Fruit fly (Drosophila melanogaster) ovary, adult (tissue): ENCODE data around the gene CG3285.

Experiments used
- CG17801 ChIP-seq: fragments of 200-800 bp; optimal IDR thresholded peaks from 2 replicates; lab custom pipeline; 2019; ENCODE audit warnings: missing biosample characterization, mild to moderate bottlenecking, missing genetic modification characterization, moderate library complexity; ENCODE audit not compliant: partially characterized antibody

The CG3285 gene

DNA sequence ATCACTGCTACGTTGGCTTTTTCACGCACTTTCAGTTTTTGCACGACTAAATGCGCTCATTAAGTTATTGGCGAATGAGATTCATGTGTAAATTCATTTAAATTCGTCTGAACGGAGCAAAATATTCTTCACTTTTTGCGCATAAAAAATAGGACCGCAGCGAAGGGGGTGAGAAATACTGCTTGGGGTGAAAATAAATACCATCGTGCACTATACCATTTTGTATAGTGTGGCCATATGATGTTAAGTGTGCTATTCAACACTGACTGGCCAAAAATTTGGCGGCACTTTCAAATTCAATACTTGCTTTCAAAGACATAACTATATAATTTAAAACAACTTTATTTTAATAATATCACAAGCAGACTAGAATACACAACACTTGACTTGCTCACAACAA, 42.5 kb downstream of the CG3285 start, which contains the start of gene GramD1B:
Gene GramD1B (minus strand): TSS at position 131 of the 400 bp plus-strand sequence.
- peak; percentile 43 for TF ChIP-seq CG17801 (GFP tag; lab: Kevin White, UChicago)

DNA sequence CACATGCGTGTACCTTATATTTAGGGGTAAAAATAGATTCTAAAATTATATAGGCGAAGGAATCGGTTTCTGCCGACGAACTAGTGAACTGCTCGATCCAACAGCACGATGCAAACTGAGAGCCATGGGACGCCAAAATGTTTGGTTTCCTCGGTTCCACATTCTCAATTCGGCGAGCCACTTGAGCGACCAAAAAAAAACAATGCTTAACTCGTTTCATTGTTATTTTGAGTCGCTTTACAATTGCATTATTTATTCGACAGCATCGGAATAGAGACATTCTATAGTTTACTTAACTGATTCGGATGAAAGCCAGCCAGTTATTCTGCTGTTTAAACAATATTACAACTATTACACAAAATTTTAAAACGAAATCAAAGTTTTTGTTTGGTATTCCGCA, 44.9 kb downstream of the CG3285 start, which contains the start of gene CG15412:
Gene CG15412 (minus strand): TSS at position 101 of the 400 bp plus-strand sequence.
- TF ChIP-seq CG17801 (GFP tag; lab: Kevin White, UChicago), result no peak

DNA sequence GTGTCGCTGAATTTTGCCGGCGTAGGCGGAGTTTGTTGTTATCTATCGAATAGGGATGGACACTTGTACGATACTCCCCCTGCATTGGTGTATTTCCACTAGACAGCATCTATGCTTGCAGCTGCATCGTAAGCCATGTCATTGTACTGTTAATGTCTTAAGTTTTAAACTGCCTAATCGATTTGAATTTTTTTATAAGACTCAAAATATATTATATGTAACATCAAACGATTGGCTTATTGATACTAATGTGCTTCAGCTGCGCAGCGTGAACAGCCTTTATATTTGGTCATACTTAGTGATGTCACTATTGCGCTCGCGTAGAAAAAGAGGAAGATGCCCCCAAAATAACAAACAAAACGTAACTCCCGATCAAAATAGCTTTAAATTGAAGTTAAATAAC, 46.0 kb downstream of the CG3285 start, which contains the start of the genes CG9662 and Ptpa:
Gene CG9662 (minus strand): TSS at position 54 of the 403 bp plus-strand sequence.
Gene Ptpa (plus strand): TSS at position 319 of the 403 bp plus-strand sequence.
- TF ChIP-seq CG17801 (GFP tag; lab: Kevin White, UChicago), result no peak
